Worm (Caenorhabditis elegans): ENCODE measurements around the gene W09C2.7.

- TF ChIP-seq W03F9.2 (tag; optimal IDR thresholded peaks at IDR 0.05), result no peak
- no peak for TF ChIP-seq dao-5 (tag; optimal IDR thresholded peaks at IDR 0.05)
- TF ChIP-seq him-1 (tag; optimal IDR thresholded peaks at IDR 0.05), result no peak
Measured at ce11 chrIV:9653184-9653583, 31.0 kb upstream of the W09C2.7 start, which contains the start of gene F58G6.3.
